Worm (Caenorhabditis elegans): ENCODE measurements around the gene alh-10.

alh-10 gene

ce11 chrX:7176817-7177216 lies 33.4 kb upstream of the alh-10 start:
- TF ChIP-seq lin-11 (tag; optimal IDR thresholded peaks at IDR 0.05) (no peak), ceh-2 (tag; optimal IDR thresholded peaks at IDR 0.05) (no peak), ceh-18 (tag; optimal IDR thresholded peaks at IDR 0.05) (no peak), F13H6.1 (tag; optimal IDR thresholded peaks at IDR 0.05) (no peak), Y22D7AL.16 (tag; optimal IDR thresholded peaks at IDR 0.05) (no peak), ama-1 (optimal IDR thresholded peaks at IDR 0.05) (no peak)

ce11 chrX:7175389-7175788 lies 31.9 kb upstream of the alh-10 start:
- TF ChIP-seq nhr-232 (tag; optimal IDR thresholded peaks at IDR 0.05) (no peak), ttx-3 (tag; optimal IDR thresholded peaks at IDR 0.05) (no peak), dmd-4 (tag; optimal IDR thresholded peaks at IDR 0.05; ENCODE audit: borderline replicate concordance) (no peak), unc-55 (GFP tag; optimal IDR thresholded peaks at IDR 0.05) (no peak), fkh-6 (tag; optimal IDR thresholded peaks at IDR 0.05) (no peak), ceh-2 (tag; optimal IDR thresholded peaks at IDR 0.05) (no peak), hlh-30 (tag; optimal IDR thresholded peaks at IDR 0.05; ENCODE audit: insufficient read depth) (no peak), pag-3 (tag; optimal IDR thresholded peaks at IDR 0.05; ENCODE audit: borderline replicate concordance) (no peak), fkh-10 (GFP tag; optimal IDR thresholded peaks at IDR 0.05) (no peak), syd-9 (tag; optimal IDR thresholded peaks at IDR 0.05) (no peak), K09A11.1 (tag; optimal IDR thresholded peaks at IDR 0.05; ENCODE audit: insufficient read depth) (no peak), eyg-1 (tag; optimal IDR thresholded peaks at IDR 0.05) (no peak), ets-4 (tag; optimal IDR thresholded peaks at IDR 0.05) (no peak), ceh-14 (tag; optimal IDR thresholded peaks at IDR 0.05) (no peak), hlh-13 (GFP tag; optimal IDR thresholded peaks at IDR 0.05) (no peak), nhr-11 (tag; optimal IDR thresholded peaks at IDR 0.05) (no peak), C38D4.7 (GFP tag; optimal IDR thresholded peaks at IDR 0.05) (no peak)

- TF ChIP-seq ztf-16 (tag; optimal IDR thresholded peaks at IDR 0.05) (no peak), ceh-19 (GFP tag; optimal IDR thresholded peaks at IDR 0.05) (no peak), K02D7.2 (tag; optimal IDR thresholded peaks at IDR 0.05) (no peak), ceh-14 (tag; optimal IDR thresholded peaks at IDR 0.05) (no peak), ahr-1 (tag; optimal IDR thresholded peaks at IDR 0.05) (no peak), sox-2 (GFP tag; IDR thresholded peaks at IDR 0.05) (no peak), ceh-24 (tag; optimal IDR thresholded peaks at IDR 0.05) (no peak), hlh-6 (tag; optimal IDR thresholded peaks at IDR 0.05) (no peak), sdc-2 (tag; optimal IDR thresholded peaks at IDR 0.05) (no peak), npax-4 (tag; optimal IDR thresholded peaks at IDR 0.05) (no peak), C08G9.2 (tag; optimal IDR thresholded peaks at IDR 0.05) (no peak), lin-11 (tag; optimal IDR thresholded peaks at IDR 0.05) (no peak), nhr-232 (tag; optimal IDR thresholded peaks at IDR 0.05) (no peak)
Measured at ce11 chrX:7170575-7171297, 27.3 kb upstream of the alh-10 start, which contains the start of gene bar-1. bar-1 (minus strand) TSS chrX:7170625.

- TF ChIP-seq odd-2 (tag; optimal IDR thresholded peaks at IDR 0.05) (no peak), ceh-18 (tag; optimal IDR thresholded peaks at IDR 0.05) (no peak), ahr-1 (tag; optimal IDR thresholded peaks at IDR 0.05) (no peak), pros-1 (tag; optimal IDR thresholded peaks at IDR 0.05) (no peak), unc-3 (GFP tag; conservative IDR thresholded peaks at IDR 0.05) (no peak), unc-3 (tag; optimal IDR thresholded peaks at IDR 0.05) (no peak), rnt-1 (tag; optimal IDR thresholded peaks at IDR 0.05) (no peak), ceh-48 (tag; optimal IDR thresholded peaks at IDR 0.05) (no peak), mec-3 (tag; optimal IDR thresholded peaks at IDR 0.05; ENCODE audit: borderline replicate concordance) (no peak), eyg-1 (tag; optimal IDR thresholded peaks at IDR 0.05) (no peak), ceh-30 (tag; optimal IDR thresholded peaks at IDR 0.05) (no peak), ceh-19 (GFP tag; optimal IDR thresholded peaks at IDR 0.05) (no peak), pqm-1 (tag; optimal IDR thresholded peaks at IDR 0.05) (no peak)
Measured at ce11 chrX:7162764-7163163, 19.3 kb upstream of the alh-10 start.

Measured in whole organism, late embryonic.